Fruit fly (Drosophila melanogaster) whole organism, pupa: ENCODE measurements around the gene Fancm.

Experiments used
- CG10348 ChIP-seq: fragments of 200-800 bp; sonication (Bioruptor generic); IDR thresholded peaks from 2 replicates; pipeline ENCODE4 v1.3.6; 2022; ENCODE audit warnings: missing biosample characterization, missing genetic modification characterization
- CG12605 ChIP-seq: fragments of 200-800 bp; sonication (Bioruptor generic); IDR thresholded peaks from 2 replicates; pipeline ENCODE4 v1.3.6; 2022; ENCODE audit warnings: missing biosample characterization, missing genetic modification characterization
- CG13204 ChIP-seq: fragments of 200-800 bp; sonication (Bioruptor generic); optimal IDR thresholded peaks from 2 replicates; lab custom pipeline; 2018; ENCODE audit warnings: missing biosample characterization, mild to moderate bottlenecking, missing genetic modification characterization, moderate library complexity
- CG14655 ChIP-seq: fragments of 200-800 bp; sonication (Bioruptor generic); optimal IDR thresholded peaks from 3 replicates; lab custom pipeline; 2017; ENCODE audit warnings: mild to moderate bottlenecking, missing biosample characterization, missing genetic modification reagents, missing genetic modification characterization
- CG15710 ChIP-seq: fragments of 200-800 bp; sonication (Bioruptor generic); optimal IDR thresholded peaks from 2 replicates; lab custom pipeline; 2018; ENCODE audit warnings: missing biosample characterization, mild to moderate bottlenecking, missing genetic modification characterization, moderate library complexity
- CG17806 ChIP-seq: fragments of 200-800 bp; sonication (Bioruptor generic); optimal IDR thresholded peaks from 2 replicates; lab custom pipeline; 2018; ENCODE audit warnings: missing biosample characterization, mild to moderate bottlenecking, missing genetic modification characterization, moderate library complexity
- CG32121 ChIP-seq: fragments of 200-800 bp; sonication (Bioruptor generic); IDR thresholded peaks from 2 replicates; pipeline ENCODE4 v1.3.6; 2022; ENCODE audit warnings: missing biosample characterization, missing genetic modification characterization
- CG34367 ChIP-seq: fragments of 200-800 bp; sonication (Bioruptor generic); optimal IDR thresholded peaks from 2 replicates; lab custom pipeline; 2018; ENCODE audit warnings: missing biosample characterization, mild to moderate bottlenecking, missing genetic modification characterization
- CG4496 ChIP-seq: fragments of 200-800 bp; sonication (Bioruptor generic); IDR thresholded peaks from 3 replicates; pipeline ENCODE4 v1.3.6; 2022; ENCODE audit warnings: missing biosample characterization, missing genetic modification characterization
- CG8159 ChIP-seq: fragments of 200-800 bp; sonication (Bioruptor generic); optimal IDR thresholded peaks from 3 replicates; lab custom pipeline; 2018; ENCODE audit warnings: missing biosample characterization, mild to moderate bottlenecking, missing genetic modification characterization, moderate library complexity
- CG8301 ChIP-seq: fragments of 200-800 bp; sonication (Bioruptor generic); optimal IDR thresholded peaks from 2 replicates; lab custom pipeline; 2018; ENCODE audit warnings: missing biosample characterization, mild to moderate bottlenecking, missing genetic modification characterization
- CG9948 ChIP-seq: fragments of 200-800 bp; sonication (Bioruptor generic); optimal IDR thresholded peaks from 2 replicates; lab custom pipeline; 2018; ENCODE audit warnings: missing biosample characterization, mild to moderate bottlenecking, missing genetic modification characterization, moderate library complexity
- D1 ChIP-seq: fragments of 200-800 bp; sonication (Bioruptor generic); optimal IDR thresholded peaks from 2 replicates; lab custom pipeline; 2018; ENCODE audit warnings: missing biosample characterization, mild to moderate bottlenecking, missing genetic modification characterization, moderate library complexity
- EcR ChIP-seq: fragments of 200-800 bp; sonication (Bioruptor generic); optimal IDR thresholded peaks from 3 replicates; lab custom pipeline; 2019; ENCODE audit warnings: missing biosample characterization, missing genetic modification characterization, mild to moderate bottlenecking, moderate library complexity, missing genetic modification reagents
- Ets98B ChIP-seq: fragments of 200-800 bp; sonication (Bioruptor generic); IDR thresholded peaks from 2 replicates; pipeline ENCODE4 v1.3.6; 2022; ENCODE audit warnings: missing biosample characterization, missing genetic modification characterization
- Pif1A ChIP-seq: fragments of 200-800 bp; sonication (Bioruptor generic); optimal IDR thresholded peaks from 3 replicates; lab custom pipeline; 2016; ENCODE audit warnings: missing biosample characterization, missing genetic modification characterization
- Pif1B ChIP-seq: fragments of 200-800 bp; sonication (Bioruptor generic); optimal IDR thresholded peaks from 3 replicates; lab custom pipeline; 2016; ENCODE audit warnings: missing biosample characterization, missing genetic modification characterization
- Snoo ChIP-seq: fragments of 200-800 bp; sonication (Bioruptor generic); optimal IDR thresholded peaks from 3 replicates; lab custom pipeline; 2017; ENCODE audit warnings: missing biosample characterization, mild to moderate bottlenecking, missing genetic modification characterization, inconsistent platforms
- fd96Ca ChIP-seq: fragments of 200-800 bp; sonication (Bioruptor generic); IDR thresholded peaks from 3 replicates; pipeline ENCODE4 v1.3.6; 2022; ENCODE audit warnings: missing biosample characterization, missing genetic modification characterization
- gl ChIP-seq: fragments of 200-800 bp; sonication (Bioruptor generic); optimal IDR thresholded peaks from 2 replicates; lab custom pipeline; 2018; ENCODE audit warnings: missing biosample characterization, mild to moderate bottlenecking, missing genetic modification characterization
- rn ChIP-seq: fragments of 200-800 bp; sonication (Bioruptor generic); IDR thresholded peaks from 2 replicates; pipeline ENCODE4 v1.3.6; 2022; ENCODE audit warnings: missing biosample characterization, missing genetic modification characterization

Fancm gene

dm6 chr3R:21470272-21470671, 11.9 kb upstream of the Fancm start:
- TF ChIP-seq CG12605 (GFP tag; lab: Robert Waterston, UW) (no peak), fd96Ca (GFP tag; lab: Robert Waterston, UW) (no peak), CG10348 (no peak), Snoo (tag; lab: Kevin White, UChicago) (no peak), Ets98B (no peak), CG32121 (no peak), gl (tag; lab: Kevin White, UChicago) (no peak), CG13204 (GFP tag; lab: Kevin White, UChicago) (no peak), EcR (GFP tag; lab: Kevin White, UChicago) (no peak), rn (GFP tag; lab: Robert Waterston, UW) (no peak), CG4496 (GFP tag; lab: Robert Waterston, UW) (no peak), CG14655 (GFP tag; lab: Kevin White, UChicago) (no peak), D1 (no peak), CG8159 (tag; lab: Kevin White, UChicago) (no peak)

- TF ChIP-seq fd96Ca (GFP tag; lab: Robert Waterston, UW) (no peak), CG4496 (GFP tag; lab: Robert Waterston, UW) (no peak), gl (tag; lab: Kevin White, UChicago) (no peak), CG8301 (tag; lab: Kevin White, UChicago) (no peak), D1 (no peak), rn (GFP tag; lab: Robert Waterston, UW) (no peak), Ets98B (no peak), CG12605 (GFP tag; lab: Robert Waterston, UW) (no peak), CG15710 (no peak), Snoo (tag; lab: Kevin White, UChicago) (no peak), Pif1A (GFP tag; lab: Kevin White, UChicago) (no peak), CG17806 (no peak)
Measured at dm6 chr3R:21471179-21471578, 10.9 kb upstream of the Fancm start.

- TF ChIP-seq CG4496 (GFP tag; lab: Robert Waterston, UW) (peak; percentile 45; the same call in 2 of the 3 replicates), Snoo (tag; lab: Kevin White, UChicago) (peak; percentile 7), D1 (no peak), Pif1A (GFP tag; lab: Kevin White, UChicago) (no peak), EcR (GFP tag; lab: Kevin White, UChicago) (no peak), CG17806 (no peak), Pif1B (GFP tag; lab: Kevin White, UChicago) (no peak), fd96Ca (GFP tag; lab: Robert Waterston, UW) (no peak)
Measured at dm6 chr3R:21487706-21488406, 5.7 kb downstream of the Fancm start.

dm6 chr3R:21493580-21494257, 11.6 kb downstream of the Fancm start:
- peak; percentile 10 for TF ChIP-seq Pif1B (GFP tag; lab: Kevin White, UChicago)
- no peak; the same call in 1 of the 2 replicates for TF ChIP-seq Ets98B
- TF ChIP-seq Snoo (tag; lab: Kevin White, UChicago) = peak; percentile 34
- no peak for TF ChIP-seq CG14655 (GFP tag; lab: Kevin White, UChicago)
- TF ChIP-seq CG10348 = no peak
- TF ChIP-seq CG9948 (tag; lab: Kevin White, UChicago) = peak; percentile 38
- TF ChIP-seq CG17806 = peak; percentile 30
- TF ChIP-seq gl (tag; lab: Kevin White, UChicago) = no peak
- TF ChIP-seq CG8301 (tag; lab: Kevin White, UChicago) = no peak
- TF ChIP-seq CG13204 (GFP tag; lab: Kevin White, UChicago) = no peak
- TF ChIP-seq CG15710 = peak; percentile 62
- no peak for TF ChIP-seq CG12605 (GFP tag; lab: Robert Waterston, UW)
- TF ChIP-seq CG34367 (tag; lab: Kevin White, UChicago) = peak; percentile 21
- TF ChIP-seq D1 = no peak
- TF ChIP-seq EcR (GFP tag; lab: Kevin White, UChicago) = peak; percentile 15
- peak; percentile 70 for TF ChIP-seq CG8159 (tag; lab: Kevin White, UChicago)
- no peak for TF ChIP-seq fd96Ca (GFP tag; lab: Robert Waterston, UW)
- peak; percentile 64 for TF ChIP-seq Pif1A (GFP tag; lab: Kevin White, UChicago)
- TF ChIP-seq rn (GFP tag; lab: Robert Waterston, UW) = no peak
- no peak for TF ChIP-seq CG32121
- TF ChIP-seq CG4496 (GFP tag; lab: Robert Waterston, UW) = 0 out of 3 replicates have a peak, but pooled peaks have one; percentile 19

dm6 chr3R:21499131-21500036, 17.3 kb downstream of the Fancm start, which contains the start of gene C15:
Gene C15, plus strand, starts transcription at chr3R:21499986.
- no peak for TF ChIP-seq CG15710
- peak; percentile 31 for TF ChIP-seq CG13204 (GFP tag; lab: Kevin White, UChicago)
- TF ChIP-seq CG8159 (tag; lab: Kevin White, UChicago) = peak; percentile 69
- no peak for TF ChIP-seq gl (tag; lab: Kevin White, UChicago)
- no peak for TF ChIP-seq CG8301 (tag; lab: Kevin White, UChicago)
- 0 out of 3 replicates have a peak, but pooled peaks have one; percentile 44 for TF ChIP-seq CG4496 (GFP tag; lab: Robert Waterston, UW)
- peak; percentile 2 for TF ChIP-seq Snoo (tag; lab: Kevin White, UChicago)
- TF ChIP-seq CG32121 = 0 out of 2 replicates have a peak, but pooled peaks have one; percentile 30
- no peak for TF ChIP-seq CG14655 (GFP tag; lab: Kevin White, UChicago)
- TF ChIP-seq D1 = no peak
- no peak for TF ChIP-seq CG10348
- no peak for TF ChIP-seq CG17806
- TF ChIP-seq CG12605 (GFP tag; lab: Robert Waterston, UW) = 0 out of 2 replicates have a peak, but pooled peaks have one; percentile 11
- peak; percentile 63 for TF ChIP-seq Pif1B (GFP tag; lab: Kevin White, UChicago)
- no peak for TF ChIP-seq Pif1A (GFP tag; lab: Kevin White, UChicago)
- TF ChIP-seq EcR (GFP tag; lab: Kevin White, UChicago) = peak; percentile 39
- TF ChIP-seq CG9948 (tag; lab: Kevin White, UChicago) = no peak
- no peak for TF ChIP-seq rn (GFP tag; lab: Robert Waterston, UW)
- TF ChIP-seq fd96Ca (GFP tag; lab: Robert Waterston, UW) = peak; percentile 56; the same call in 1 of the 3 replicates
- TF ChIP-seq Ets98B = no peak; the same call in 1 of the 2 replicates
- no peak for TF ChIP-seq CG34367 (tag; lab: Kevin White, UChicago)
